Worm (Caenorhabditis elegans) whole organism, early embryonic: ENCODE results near the gene F52C12.6.
"Not testable (repeated sequence)": the region's sequence is repeated elsewhere in the genome, so short reads cannot be mapped to it uniquely, and the experiment has no call there.

Experiments
- B0310.2 ChIP-seq: sonication (generic microtip); optimal IDR thresholded peaks from 2 replicates; lab custom pipeline; 2016; ENCODE audit warnings: mild to moderate bottlenecking, missing genetic modification characterization, missing compliant biosample characterization
- F13C5.2 ChIP-seq: sonication (generic microtip); optimal IDR thresholded peaks from 2 replicates; lab custom pipeline; 2017; ENCODE audit warnings: mild to moderate bottlenecking, missing genetic modification characterization, inconsistent platforms, missing compliant biosample characterization
- ama-1 ChIP-seq: fragments of 150-350 bp; optimal IDR thresholded peaks from 2 replicates; lab custom pipeline; 2014
- ets-7 ChIP-seq: sonication (generic microtip); optimal IDR thresholded peaks from 2 replicates; lab custom pipeline; 2016; ENCODE audit warnings: missing genotype, missing genetic modification characterization, missing compliant biosample characterization
- flt-1 ChIP-seq: fragments of 200-800 bp; sonication (Bioruptor generic); IDR thresholded peaks from 2 replicates; pipeline ENCODE4 v1.3.6; 2022; ENCODE audit warnings: missing genetic modification characterization, missing compliant biosample characterization
- hmg-4 ChIP-seq: fragments of 200-800 bp; sonication (Bioruptor generic); optimal IDR thresholded peaks from 2 replicates; lab custom pipeline; 2018; ENCODE audit warnings: mild to moderate bottlenecking, missing genetic modification characterization, missing compliant biosample characterization
- sea-1 ChIP-seq: fragments of 200-800 bp; sonication (Bioruptor generic); conservative IDR thresholded peaks from 2 replicates; pipeline ENCODE4 v1.3.6; 2022; ENCODE audit warnings: missing genetic modification characterization, missing compliant biosample characterization

ce11 chrIV:1950617-1951016, 5.9 kb upstream of the F52C12.6 start:
- TF ChIP-seq ama-1 (lab: Kevin White, UChicago); ets-7 (tag; lab: Kevin White, UChicago); flt-1 (GFP tag; lab: Robert Waterston, UW); hmg-4 (GFP tag; lab: Kevin White, UChicago); F13C5.2 (tag; lab: Kevin White, UChicago); B0310.2 (tag; lab: Kevin White, UChicago): not testable (repeated sequence)
- 0 out of 2 replicates have a peak, but pooled peaks have one; percentile 29 for TF ChIP-seq sea-1 (GFP tag; lab: Robert Waterston, UW)
